Fruit fly (Drosophila melanogaster) whole organism, embryonic: Measurements from ENCODE around the gene axo.

Experiments used
- ATbp ChIP-seq: fragments of 200-800 bp; sonication (Bioruptor generic); optimal IDR thresholded peaks from 2 replicates; lab custom pipeline; 2017; ENCODE audit warnings: missing biosample characterization, mild to moderate bottlenecking, missing genetic modification characterization, missing genetic modification reagents
- Aef1 ChIP-seq: fragments of 200-800 bp; sonication (Bioruptor generic); IDR thresholded peaks from 3 replicates; pipeline ENCODE4 v1.3.6; 2022; ENCODE audit warnings: missing biosample characterization, missing genetic modification characterization
- C15 ChIP-seq: fragments of 200-800 bp; sonication (Bioruptor generic); IDR thresholded peaks from 3 replicates; pipeline ENCODE4 v1.3.6; 2022; ENCODE audit warnings: missing biosample characterization, missing genetic modification characterization
- CG11085 ChIP-seq: fragments of 200-800 bp; sonication (Bioruptor generic); IDR thresholded peaks from 2 replicates; pipeline ENCODE4 v1.3.6; 2022; ENCODE audit warnings: missing biosample characterization, missing genetic modification characterization
- CG1529 ChIP-seq: fragments of 200-800 bp; sonication (Bioruptor generic); optimal IDR thresholded peaks from 3 replicates; lab custom pipeline; 2018; ENCODE audit warnings: missing biosample characterization, missing genetic modification characterization
- CG1602 ChIP-seq: fragments of 200-800 bp; sonication (Bioruptor generic); optimal IDR thresholded peaks from 3 replicates; lab custom pipeline; 2016; ENCODE audit warnings: missing biosample characterization, missing genetic modification characterization
- CG17568 ChIP-seq: fragments of 200-800 bp; sonication (Bioruptor generic); optimal IDR thresholded peaks from 2 replicates; lab custom pipeline; 2018; ENCODE audit warnings: missing biosample characterization, mild to moderate bottlenecking, missing genetic modification characterization, moderate library complexity
- CG30431 ChIP-seq: fragments of 200-800 bp; sonication (Bioruptor generic); optimal IDR thresholded peaks from 2 replicates; lab custom pipeline; 2017; ENCODE audit warnings: missing biosample characterization, missing genetic modification characterization
- CG33213 ChIP-seq: fragments of 200-800 bp; sonication (Bioruptor generic); optimal IDR thresholded peaks from 3 replicates; lab custom pipeline; 2016; ENCODE audit warnings: missing biosample characterization, missing genetic modification characterization
- CG4360 ChIP-seq: fragments of 200-800 bp; sonication (Bioruptor generic); IDR thresholded peaks from 2 replicates; pipeline ENCODE4 v1.3.6; 2022; ENCODE audit warnings: missing biosample characterization, missing genetic modification characterization
- CG6254 ChIP-seq: fragments of 200-800 bp; sonication (Bioruptor generic); optimal IDR thresholded peaks from 3 replicates; lab custom pipeline; 2017; ENCODE audit warnings: mild to moderate bottlenecking, missing biosample characterization, missing genetic modification reagents, missing genetic modification characterization
- CG6272 ChIP-seq: fragments of 200-800 bp; sonication (Bioruptor generic); IDR thresholded peaks from 2 replicates; pipeline ENCODE4 v1.3.6; 2022; ENCODE audit warnings: missing biosample characterization, missing genetic modification characterization
- CG6654 ChIP-seq: fragments of 200-800 bp; sonication (Bioruptor generic); optimal IDR thresholded peaks from 2 replicates; lab custom pipeline; 2017; ENCODE audit warnings: missing biosample characterization, mild to moderate bottlenecking, missing genetic modification characterization
- CG6689 ChIP-seq: fragments of 200-800 bp; sonication (Bioruptor generic); IDR thresholded peaks from 2 replicates; pipeline ENCODE4 v1.3.6; 2022; ENCODE audit warnings: missing biosample characterization, missing genetic modification characterization
- CG7556 ChIP-seq: fragments of 200-800 bp; sonication (Bioruptor generic); optimal IDR thresholded peaks from 2 replicates; lab custom pipeline; 2017; ENCODE audit warnings: missing biosample characterization, mild to moderate bottlenecking, missing genetic modification characterization
- CG8359 ChIP-seq: fragments of 200-800 bp; sonication (Bioruptor generic); optimal IDR thresholded peaks from 2 replicates; lab custom pipeline; 2017; ENCODE audit warnings: missing biosample characterization, mild to moderate bottlenecking, missing genetic modification characterization, borderline replicate concordance
- CG9437 ChIP-seq: fragments of 200-800 bp; sonication (Bioruptor generic); optimal IDR thresholded peaks from 2 replicates; lab custom pipeline; 2018; ENCODE audit warnings: missing biosample characterization, mild to moderate bottlenecking, missing genetic modification characterization
- CG9609 ChIP-seq: fragments of 200-800 bp; sonication (Bioruptor generic); optimal IDR thresholded peaks from 3 replicates; lab custom pipeline; 2016; ENCODE audit warnings: missing biosample characterization, missing genetic modification characterization
- CG9797 ChIP-seq: fragments of 200-800 bp; sonication (Bioruptor generic); optimal IDR thresholded peaks from 3 replicates; lab custom pipeline; 2018; ENCODE audit warnings: missing biosample characterization, mild to moderate bottlenecking, missing genetic modification characterization
- CG9817 ChIP-seq: fragments of 200-800 bp; sonication (Bioruptor generic); optimal IDR thresholded peaks from 2 replicates; lab custom pipeline; 2018; ENCODE audit warnings: missing biosample characterization, mild to moderate bottlenecking, missing genetic modification characterization, moderate library complexity
- Camta ChIP-seq: fragments of 200-800 bp; sonication (Bioruptor generic); optimal IDR thresholded peaks from 2 replicates; lab custom pipeline; 2016; ENCODE audit warnings: missing biosample characterization, missing genetic modification characterization
- D19A ChIP-seq: fragments of 200-800 bp; optimal IDR thresholded peaks from 3 replicates; lab custom pipeline; 2019; ENCODE audit warnings: missing biosample characterization, mild to moderate bottlenecking, missing genetic modification characterization, moderate library complexity
- ERR ChIP-seq: fragments of 200-800 bp; sonication (Bioruptor generic); optimal IDR thresholded peaks from 2 replicates; lab custom pipeline; 2016; ENCODE audit warnings: missing biosample characterization, missing genetic modification characterization
- HHEX ChIP-seq: fragments of 200-800 bp; sonication (Bioruptor generic); optimal IDR thresholded peaks from 3 replicates; lab custom pipeline; 2017; ENCODE audit warnings: missing biosample characterization, mild to moderate bottlenecking, missing genetic modification characterization, missing genetic modification reagents
- Lim3 ChIP-seq: fragments of 200-800 bp; sonication (Bioruptor generic); IDR thresholded peaks from 2 replicates; pipeline ENCODE4 v1.3.6; 2022; ENCODE audit warnings: missing biosample characterization, missing genetic modification characterization
- Max ChIP-seq: fragments of 200-800 bp; sonication (Bioruptor generic); optimal IDR thresholded peaks from 2 replicates; lab custom pipeline; 2016; ENCODE audit warnings: missing biosample characterization, mild to moderate bottlenecking, missing genetic modification characterization
- Med ChIP-seq: fragments of 200-800 bp; sonication (Bioruptor generic); peaks from one replicate; lab custom pipeline; 2016; ENCODE audit warnings: missing biosample characterization, missing genetic modification characterization, mild to moderate bottlenecking, inconsistent platforms, moderate library complexity
- Mes4 ChIP-seq: fragments of 200-800 bp; sonication (Bioruptor generic); optimal IDR thresholded peaks from 2 replicates; lab custom pipeline; 2016; ENCODE audit warnings: missing biosample characterization, missing genetic modification characterization
- Rx ChIP-seq: fragments of 200-800 bp; sonication (Bioruptor generic); IDR thresholded peaks from 2 replicates; pipeline ENCODE4 v1.3.6; 2022; ENCODE audit warnings: missing biosample characterization, missing genetic modification characterization
- Sox102F ChIP-seq: fragments of 200-800 bp; sonication (Bioruptor generic); optimal IDR thresholded peaks from 2 replicates; lab custom pipeline; 2018; ENCODE audit warnings: missing biosample characterization, mild to moderate bottlenecking, missing genetic modification characterization, moderate library complexity
- Vsx1 ChIP-seq: fragments of 200-800 bp; sonication (Bioruptor generic); optimal IDR thresholded peaks from 2 replicates; lab custom pipeline; 2017; ENCODE audit warnings: missing biosample characterization, mild to moderate bottlenecking, missing genetic modification characterization, missing genetic modification reagents
- bowl ChIP-seq: fragments of 200-800 bp; sonication (Bioruptor generic); IDR thresholded peaks from 2 replicates; pipeline ENCODE4 v1.3.6; 2022; ENCODE audit warnings: missing biosample characterization, missing genetic modification characterization
- crol ChIP-seq: fragments of 200-800 bp; sonication (Bioruptor generic); IDR thresholded peaks from 2 replicates; pipeline ENCODE4 v1.3.6; 2022; ENCODE audit warnings: missing biosample characterization, missing genetic modification characterization
- dmrt11E ChIP-seq: fragments of 200-800 bp; sonication (Bioruptor generic); optimal IDR thresholded peaks from 3 replicates; lab custom pipeline; 2018; ENCODE audit warnings: missing biosample characterization, mild to moderate bottlenecking, missing genetic modification characterization, moderate library complexity
- esg ChIP-seq: fragments of 200-800 bp; sonication (Bioruptor generic); conservative IDR thresholded peaks from 2 replicates; pipeline ENCODE4 v1.3.6; 2022; ENCODE audit warnings: missing biosample characterization, missing genetic modification characterization
- ken ChIP-seq: fragments of 200-800 bp; sonication (Bioruptor generic); IDR thresholded peaks from 3 replicates; pipeline ENCODE4 v1.3.6; 2022; ENCODE audit warnings: missing biosample characterization, missing genetic modification characterization
- pan ChIP-seq, 4 experiments: fragments of >200 bp in 3 of 4; fragments of 200-800 bp in 1 of 4; sonication (Bioruptor generic) in 1 of 4; optimal IDR thresholded peaks in 3 of 4; IDR thresholded peaks in 1 of 4; 2 replicates each; pipeline versions ENCODE4 v1.3.6 to Lab custom; 2017 to 2022; ENCODE audit warnings: missing biosample characterization in 2 of 4, missing genetic modification characterization in 2 of 4, mixed read lengths in 1 of 4
- peb ChIP-seq: fragments of 200-800 bp; sonication (Bioruptor generic); IDR thresholded peaks from 2 replicates; pipeline ENCODE4 v1.3.6; 2022; ENCODE audit warnings: missing biosample characterization, missing genetic modification characterization
- sc ChIP-seq, 3 experiments: fragments of >200 bp in 2 of 3; fragments of 200-800 bp in 1 of 3; sonication (Bioruptor generic) in 1 of 3; optimal IDR thresholded peaks; 2 replicates in 2 of 3; 3 replicates in 1 of 3; lab custom pipeline; 2017; ENCODE audit warnings: mild to moderate bottlenecking in 1 of 3, missing biosample characterization in 1 of 3, missing genetic modification characterization in 1 of 3, missing genetic modification reagents in 1 of 3
- schlank ChIP-seq: fragments of 200-800 bp; sonication (Bioruptor generic); optimal IDR thresholded peaks from 2 replicates; lab custom pipeline; 2018; ENCODE audit warnings: missing biosample characterization, mild to moderate bottlenecking, missing genetic modification characterization
- trem ChIP-seq: fragments of 200-800 bp; optimal IDR thresholded peaks from 3 replicates; lab custom pipeline; 2019; ENCODE audit warnings: missing biosample characterization, mild to moderate bottlenecking, missing genetic modification characterization, moderate library complexity
- wek ChIP-seq: fragments of 200-800 bp; sonication (Bioruptor generic); optimal IDR thresholded peaks from 3 replicates; lab custom pipeline; 2018; ENCODE audit warnings: missing biosample characterization, mild to moderate bottlenecking, missing genetic modification characterization, moderate library complexity
- yki ChIP-seq: fragments of >200 bp; optimal IDR thresholded peaks from 3 replicates; lab custom pipeline; 2018

axo gene

dm6 chr3L:4607653-4608052, 79.5 kb downstream of the axo start (continued):
- no peak; the same call in 1 of the 2 replicates for TF ChIP-seq crol (GFP tag; lab: Robert Waterston, UW)
- peak; percentile 60 for TF ChIP-seq dmrt11E
- TF ChIP-seq ERR, result no peak
- peak; percentile 69; the same call in 1 of the 2 replicates for TF ChIP-seq peb
- TF ChIP-seq CG6272 (GFP tag; lab: Robert Waterston, UW), result peak; percentile 70
- TF ChIP-seq Max, result peak; percentile 30
- peak; percentile 45; the same call in 1 of the 2 replicates for TF ChIP-seq Rx (GFP tag; lab: Robert Waterston, UW)
- TF ChIP-seq CG9437 (GFP tag; lab: Kevin White, UChicago), result no peak
- TF ChIP-seq ken, result peak; percentile 47; the same call in 1 of the 3 replicates
- no peak for TF ChIP-seq CG9609
- no peak; the same call in 2 of the 3 replicates for TF ChIP-seq Aef1 (GFP tag; lab: Robert Waterston, UW)
- TF ChIP-seq C15 (GFP tag; lab: Robert Waterston, UW), result no peak
- TF ChIP-seq schlank (tag; lab: Kevin White, UChicago), result no peak
- TF ChIP-seq CG6654, result peak; percentile 35
- no peak for TF ChIP-seq sc (optimal IDR thresholded peaks at IDR 0.05; lab: Kevin White, UChicago)
- TF ChIP-seq sc (GFP tag; optimal IDR thresholded peaks at IDR 0.05; lab: Kevin White, UChicago), result peak; percentile 11
- TF ChIP-seq D19A (tag; lab: Kevin White, UChicago), result peak; percentile 62
- 0 out of 2 replicates have a peak, but pooled peaks have one; percentile 24 for TF ChIP-seq bowl (GFP tag; lab: Robert Waterston, UW)
- TF ChIP-seq CG11085, result no peak
- peak; percentile 39 for TF ChIP-seq trem (tag; lab: Kevin White, UChicago)
- TF ChIP-seq CG7556, result no peak
- peak; percentile 11 for TF ChIP-seq CG1529 (GFP tag; lab: Kevin White, UChicago)
- TF ChIP-seq CG8359 (GFP tag; lab: Kevin White, UChicago), result no peak
- peak; percentile 5 for TF ChIP-seq Camta (GFP tag; lab: Kevin White, UChicago)
- peak; percentile 10 for TF ChIP-seq ATbp
- no peak for TF ChIP-seq CG9817
- TF ChIP-seq CG6689 (GFP tag; lab: Robert Waterston, UW), result peak; percentile 86
- no peak for TF ChIP-seq yki
- TF ChIP-seq CG17568 (GFP tag; lab: Kevin White, UChicago), result no peak
- TF ChIP-seq Vsx1 (GFP tag; lab: Kevin White, UChicago), result no peak
- peak; percentile 74 for TF ChIP-seq Sox102F (GFP tag; lab: Kevin White, UChicago)
- no peak for TF ChIP-seq CG9797 (GFP tag; lab: Kevin White, UChicago)
- peak; percentile 48 for TF ChIP-seq CG6254 (GFP tag; lab: Kevin White, UChicago)
- TF ChIP-seq CG1602 (GFP tag; lab: Kevin White, UChicago), result peak; percentile 35
- peak; percentile 1 for TF ChIP-seq CG33213 (GFP tag; lab: Kevin White, UChicago)
- TF ChIP-seq pan (optimal IDR thresholded peaks at IDR 0.05; lab: Kevin White, UChicago), result no peak
- TF ChIP-seq pan (GFP tag; optimal IDR thresholded peaks at IDR 0.05 in 1 of 2, IDR thresholded peaks at IDR 0.05 in 1 of 2), result peak in 1 of 2 experiments; percentile 61
- TF ChIP-seq CG30431 (GFP tag; lab: Kevin White, UChicago), result no peak
- TF ChIP-seq wek (GFP tag; lab: Kevin White, UChicago), result no peak
- peak; percentile 36 for TF ChIP-seq HHEX
- TF ChIP-seq esg (GFP tag; lab: Robert Waterston, UW), result peak; percentile 44; the same call in 1 of the 2 replicates
- no peak for TF ChIP-seq Mes4
- no peak for TF ChIP-seq Lim3
- TF ChIP-seq Med (GFP tag; lab: Kevin White, UChicago), result peak; percentile 66
- no peak for TF ChIP-seq CG4360 (GFP tag; lab: Robert Waterston, UW)
